Worm (Caenorhabditis elegans) whole organism, late embryonic: ENCODE measurements around the gene srsx-19.
A peak's percentile ranks its signal among the peaks of the same experiment; 100 is the strongest.

Experiments used
- C08G9.2 ChIP-seq: sonication (generic microtip); optimal IDR thresholded peaks from 2 replicates; lab custom pipeline; 2016; ENCODE audit warnings: mild to moderate bottlenecking, missing genetic modification characterization, moderate library complexity, missing compliant biosample characterization
- F13H6.1 ChIP-seq: sonication (generic microtip); optimal IDR thresholded peaks from 2 replicates; lab custom pipeline; 2016; ENCODE audit warnings: missing genetic modification characterization, missing compliant biosample characterization
- T23F11.4 ChIP-seq: fragments of 200-800 bp; sonication (Bioruptor generic); optimal IDR thresholded peaks from 2 replicates; lab custom pipeline; 2018; ENCODE audit warnings: mild to moderate bottlenecking, missing genetic modification characterization, missing compliant biosample characterization
- ahr-1 ChIP-seq: sonication (generic microtip); optimal IDR thresholded peaks from 2 replicates; lab custom pipeline; 2016; ENCODE audit warnings: missing genetic modification characterization, missing compliant biosample characterization
- ceh-18 ChIP-seq: sonication (generic microtip); optimal IDR thresholded peaks from 2 replicates; lab custom pipeline; 2016; ENCODE audit warnings: missing genetic modification characterization, missing compliant biosample characterization
- ceh-2 ChIP-seq: sonication (generic microtip); optimal IDR thresholded peaks from 2 replicates; lab custom pipeline; 2016; ENCODE audit warnings: missing genotype, missing genetic modification characterization, missing compliant biosample characterization
- ceh-30 ChIP-seq: fragments of 150-350 bp; optimal IDR thresholded peaks from 2 replicates; lab custom pipeline; 2014; ENCODE audit warnings: missing biosample characterization, missing genetic modification characterization
- ceh-31 ChIP-seq: sonication (generic microtip); optimal IDR thresholded peaks from 2 replicates; lab custom pipeline; 2016; ENCODE audit warnings: missing genetic modification characterization, missing compliant biosample characterization
- ceh-48 ChIP-seq: sonication (generic microtip); optimal IDR thresholded peaks from 2 replicates; lab custom pipeline; 2016; ENCODE audit warnings: missing genetic modification characterization, inconsistent platforms, missing compliant biosample characterization
- ceh-9 ChIP-seq: sonication (generic microtip); optimal IDR thresholded peaks from 2 replicates; lab custom pipeline; 2016; ENCODE audit warnings: mild to moderate bottlenecking, missing genetic modification characterization, inconsistent platforms, missing compliant biosample characterization
- che-1 ChIP-seq: sonication (generic microtip); optimal IDR thresholded peaks from 2 replicates; lab custom pipeline; 2016; ENCODE audit warnings: mild to moderate bottlenecking, missing genetic modification characterization, missing compliant biosample characterization
- dve-1 ChIP-seq: sonication (generic microtip); optimal IDR thresholded peaks from 2 replicates; lab custom pipeline; 2017; ENCODE audit warnings: antibody characterized with exemption, mild to moderate bottlenecking, missing genetic modification characterization, missing compliant biosample characterization
- elt-4 ChIP-seq: sonication (generic microtip); optimal IDR thresholded peaks from 2 replicates; lab custom pipeline; 2016; ENCODE audit warnings: missing genetic modification characterization, missing compliant biosample characterization
- ets-4 ChIP-seq: sonication (generic microtip); optimal IDR thresholded peaks from 2 replicates; lab custom pipeline; 2016; ENCODE audit warnings: missing genetic modification characterization, missing compliant biosample characterization
- eyg-1 ChIP-seq: sonication (generic microtip); optimal IDR thresholded peaks from 2 replicates; lab custom pipeline; 2016; ENCODE audit warnings: missing genotype, missing genetic modification characterization, missing compliant biosample characterization
- hlh-13 ChIP-seq: fragments of 200-800 bp; sonication (Bioruptor generic); optimal IDR thresholded peaks from 2 replicates; lab custom pipeline; 2018; ENCODE audit warnings: mild to moderate bottlenecking, missing genetic modification characterization, missing compliant biosample characterization
- hlh-30 ChIP-seq: sonication (generic microtip); optimal IDR thresholded peaks from 2 replicates; lab custom pipeline; 2017; ENCODE audit warnings: antibody characterized with exemption, missing genetic modification characterization, missing compliant biosample characterization; ENCODE audit not compliant: insufficient read depth
- hlh-6 ChIP-seq: sonication (generic microtip); optimal IDR thresholded peaks from 2 replicates; lab custom pipeline; 2016; ENCODE audit warnings: missing genotype, missing genetic modification characterization, missing compliant biosample characterization
- hlh-8 ChIP-seq: sonication (generic microtip); optimal IDR thresholded peaks from 2 replicates; lab custom pipeline; 2016; ENCODE audit warnings: missing genotype, missing genetic modification characterization, missing compliant biosample characterization
- lin-11 ChIP-seq: fragments of 200-800 bp; sonication (Bioruptor generic); optimal IDR thresholded peaks from 2 replicates; lab custom pipeline; 2018; ENCODE audit warnings: mild to moderate bottlenecking, missing genetic modification characterization, missing compliant biosample characterization
- mec-3 ChIP-seq: sonication (generic microtip); optimal IDR thresholded peaks from 2 replicates; lab custom pipeline; 2016; ENCODE audit warnings: borderline replicate concordance, missing genetic modification characterization, missing compliant biosample characterization
- nhr-232 ChIP-seq: sonication (generic microtip); optimal IDR thresholded peaks from 2 replicates; lab custom pipeline; 2016; ENCODE audit warnings: missing genetic modification characterization, missing compliant biosample characterization
- npax-4 ChIP-seq: sonication (generic microtip); optimal IDR thresholded peaks from 2 replicates; lab custom pipeline; 2016; ENCODE audit warnings: missing genetic modification characterization, missing compliant biosample characterization
- pqm-1 ChIP-seq: sonication (generic microtip); optimal IDR thresholded peaks from 2 replicates; lab custom pipeline; 2016; ENCODE audit warnings: missing genetic modification characterization, missing compliant biosample characterization
- pros-1 ChIP-seq: fragments of 150-350 bp; optimal IDR thresholded peaks from 2 replicates; lab custom pipeline; 2014; ENCODE audit warnings: missing biosample characterization, missing genetic modification reagents, missing genetic modification characterization
- ref-2 ChIP-seq: sonication (generic microtip); optimal IDR thresholded peaks from 2 replicates; lab custom pipeline; 2016; ENCODE audit warnings: missing genetic modification characterization, missing compliant biosample characterization
- sdc-2 ChIP-seq: sonication (generic microtip); optimal IDR thresholded peaks from 2 replicates; lab custom pipeline; 2016; ENCODE audit warnings: missing genotype, missing genetic modification characterization, missing compliant biosample characterization
- sox-4 ChIP-seq: sonication (generic microtip); optimal IDR thresholded peaks from 2 replicates; lab custom pipeline; 2017; ENCODE audit warnings: mild to moderate bottlenecking, missing genetic modification characterization, inconsistent platforms, missing compliant biosample characterization
- syd-9 ChIP-seq: sonication (generic microtip); optimal IDR thresholded peaks from 2 replicates; lab custom pipeline; 2016; ENCODE audit warnings: mild to moderate bottlenecking, missing genetic modification characterization, moderate library complexity, missing compliant biosample characterization
- tbx-2 ChIP-seq: sonication (generic microtip); optimal IDR thresholded peaks from 2 replicates; lab custom pipeline; 2016; ENCODE audit warnings: missing genetic modification characterization, missing compliant biosample characterization
- ttx-3 ChIP-seq: sonication (generic microtip); optimal IDR thresholded peaks from 2 replicates; lab custom pipeline; 2016; ENCODE audit warnings: missing genetic modification reagents, missing genetic modification characterization, missing compliant biosample characterization
- unc-3 ChIP-seq, 2 experiments: fragments of 200-800 bp in 1 of 2; sonication (Bioruptor generic) in 1 of 2; sonication (generic microtip) in 1 of 2; conservative IDR thresholded peaks in 1 of 2; optimal IDR thresholded peaks in 1 of 2; 2 replicates each; pipeline versions ENCODE4 v1.3.6 to Lab custom; 2016 to 2022; ENCODE audit warnings: missing compliant biosample characterization in 2 of 2, missing genetic modification characterization in 2 of 2, missing genetic modification reagents in 1 of 2
- unc-42 ChIP-seq: sonication (generic microtip); optimal IDR thresholded peaks from 2 replicates; lab custom pipeline; 2016; ENCODE audit warnings: missing genotype, missing genetic modification characterization, missing compliant biosample characterization
- zip-5 ChIP-seq: sonication (generic microtip); optimal IDR thresholded peaks from 2 replicates; lab custom pipeline; 2016; ENCODE audit warnings: missing genetic modification characterization, missing compliant biosample characterization
- ztf-16 ChIP-seq: sonication (generic microtip); optimal IDR thresholded peaks from 2 replicates; lab custom pipeline; 2017; ENCODE audit warnings: missing genetic modification characterization, missing compliant biosample characterization

srsx-19 gene

DNA sequence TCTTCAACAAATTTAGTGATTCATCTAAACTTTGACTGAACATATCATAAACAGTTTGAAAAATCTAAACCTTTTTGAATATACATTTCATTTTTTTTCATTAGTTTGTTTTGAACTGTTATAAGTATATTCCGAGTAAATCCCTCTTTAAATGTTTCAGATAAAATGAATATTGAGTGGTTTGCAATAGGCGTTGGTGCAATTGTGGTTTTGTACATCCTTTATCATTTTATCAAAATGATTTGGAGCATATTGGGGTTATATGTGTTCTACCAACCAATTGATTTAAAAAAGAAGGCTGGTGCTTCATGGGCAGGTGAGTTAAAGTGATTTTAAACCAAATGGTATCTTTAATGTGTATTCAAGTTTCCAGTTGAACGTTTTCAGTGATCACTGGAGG is 17.0 kb downstream of the srsx-19 start, which contains the start of gene stdh-3:
Gene stdh-3 (plus strand): TSS at position 166 of the 400 bp plus-strand sequence.
- TF ChIP-seq dve-1 (tag; lab: Kevin White, UChicago) = no peak
- TF ChIP-seq hlh-13 (GFP tag; lab: Kevin White, UChicago) = no peak
- no peak for TF ChIP-seq ceh-30 (tag; lab: Kevin White, UChicago)
- TF ChIP-seq ceh-2 (tag; lab: Kevin White, UChicago) = no peak
- TF ChIP-seq zip-5 (tag; lab: Kevin White, UChicago) = no peak
- TF ChIP-seq lin-11 = no peak
- no peak for TF ChIP-seq sdc-2 (tag; lab: Kevin White, UChicago)
- no peak for TF ChIP-seq elt-4 (tag; lab: Kevin White, UChicago)
- TF ChIP-seq ahr-1 (tag; lab: Kevin White, UChicago) = no peak
- no peak for TF ChIP-seq ets-4 (tag; lab: Kevin White, UChicago)
- no peak for TF ChIP-seq sox-4 (tag; lab: Kevin White, UChicago)
- TF ChIP-seq pros-1 (tag; lab: Kevin White, UChicago) = no peak
- no peak for TF ChIP-seq che-1
- no peak for TF ChIP-seq F13H6.1
- TF ChIP-seq pqm-1 = no peak
- TF ChIP-seq hlh-8 = no peak

DNA sequence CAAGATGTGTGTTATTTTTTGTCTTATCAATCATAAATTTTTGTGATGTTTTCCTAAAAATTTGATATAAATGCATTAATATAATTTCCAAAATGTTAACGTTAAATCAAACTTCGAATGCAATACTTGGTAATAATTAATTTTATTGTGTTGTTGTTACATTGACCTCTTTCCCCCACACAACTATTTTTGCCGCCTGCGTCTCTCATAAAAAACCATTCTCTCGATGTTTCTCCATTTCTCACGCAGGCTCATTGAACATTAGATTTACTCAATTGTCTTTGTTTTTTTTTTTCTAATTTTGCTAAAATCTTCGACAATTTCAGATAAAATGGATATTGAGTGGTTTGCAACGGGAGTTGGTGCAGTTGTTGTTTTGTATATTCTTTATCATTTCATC is 18.7 kb downstream of the srsx-19 start, which contains the start of gene stdh-1:
Gene stdh-1 (plus strand): TSS at position 327 of the 400 bp plus-strand sequence.
- TF ChIP-seq unc-42 (tag; lab: Kevin White, UChicago) (peak; percentile 86), F13H6.1 (no peak)
- TF ChIP-seq, all 69 proteins: peak for 1

- TF ChIP-seq nhr-232 (tag; lab: Kevin White, UChicago) = no peak
- no peak for TF ChIP-seq unc-3 (GFP tag; conservative IDR thresholded peaks at IDR 0.05; lab: Robert Waterston, UW)
- TF ChIP-seq unc-3 (tag; optimal IDR thresholded peaks at IDR 0.05; lab: Kevin White, UChicago) = no peak
- TF ChIP-seq ttx-3 (tag; lab: Kevin White, UChicago) = no peak
- no peak for TF ChIP-seq ceh-31 (tag; lab: Kevin White, UChicago)
- TF ChIP-seq ets-4 (tag; lab: Kevin White, UChicago) = no peak
- no peak for TF ChIP-seq elt-4 (tag; lab: Kevin White, UChicago)
- TF ChIP-seq ceh-48 = no peak
- no peak for TF ChIP-seq npax-4 (tag; lab: Kevin White, UChicago)
- no peak for TF ChIP-seq T23F11.4
- no peak for TF ChIP-seq ceh-18 (tag; lab: Kevin White, UChicago)
- no peak for TF ChIP-seq C08G9.2 (tag; lab: Kevin White, UChicago)
- TF ChIP-seq hlh-6 = no peak
- no peak for TF ChIP-seq eyg-1
- TF ChIP-seq sox-4 (tag; lab: Kevin White, UChicago) = no peak
- TF ChIP-seq lin-11 = no peak
- TF ChIP-seq ztf-16 (tag; lab: Kevin White, UChicago) = no peak
- TF ChIP-seq hlh-30 (tag; lab: Kevin White, UChicago) = no peak
- no peak for TF ChIP-seq syd-9 (tag; lab: Kevin White, UChicago)
These were observed 20.2 kb downstream of the srsx-19 start for ce11 chrV:13907557-13908104.

- TF ChIP-seq ceh-9 (tag; lab: Kevin White, UChicago) (no peak), tbx-2 (tag; lab: Kevin White, UChicago) (no peak), ceh-18 (tag; lab: Kevin White, UChicago) (no peak), ceh-31 (tag; lab: Kevin White, UChicago) (no peak), mec-3 (no peak), ref-2 (tag; lab: Kevin White, UChicago) (no peak), nhr-232 (tag; lab: Kevin White, UChicago) (no peak), F13H6.1 (no peak)
These were observed 20.9 kb downstream of the srsx-19 start for ce11 chrV:13908120-13908915.
